Fruit fly (Drosophila melanogaster): ENCODE results near the gene Pp1-13C.

DNA sequence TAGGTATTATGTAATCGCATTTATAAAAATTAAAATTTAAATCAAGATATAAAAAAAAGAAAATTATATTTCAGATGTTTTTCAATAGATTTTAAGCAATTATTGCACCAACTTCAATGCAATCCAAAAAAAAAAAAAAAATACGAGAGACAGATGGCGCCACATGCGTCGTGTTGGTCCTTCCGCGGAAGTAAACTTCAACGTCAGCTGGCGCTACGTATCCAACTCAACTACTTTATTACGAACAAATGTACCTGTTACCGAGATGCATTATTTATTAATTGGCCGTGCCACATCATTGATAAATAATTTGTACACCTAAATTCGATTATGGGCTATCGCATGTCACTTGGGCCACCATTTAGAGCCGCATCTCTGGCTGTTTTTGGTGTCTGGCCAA is 7.2 kb downstream of the Pp1-13C start:
- TF ChIP-seq h (optimal IDR thresholded peaks at IDR 0.05) (no peak), Sin3A (optimal IDR thresholded peaks at IDR 0.05) (no peak)
